Fruit fly (Drosophila melanogaster) whole organism, embryonic: Measurements from ENCODE around the gene GCC88.

Source experiments
- Asciz ChIP-seq: fragments of 200-800 bp; sonication (Bioruptor generic); optimal IDR thresholded peaks from 2 replicates; lab custom pipeline; 2017; ENCODE audit warnings: missing biosample characterization, mild to moderate bottlenecking, missing genetic modification characterization, missing genetic modification reagents
- Bgb ChIP-seq: fragments of 200-800 bp; sonication (Bioruptor generic); IDR thresholded peaks from 2 replicates; pipeline ENCODE4 v1.3.6; 2022; ENCODE audit warnings: missing biosample characterization, missing genetic modification characterization; ENCODE audit not compliant: partially characterized antibody
- CG10565 ChIP-seq: fragments of 200-800 bp; sonication (Bioruptor generic); optimal IDR thresholded peaks from 3 replicates; lab custom pipeline; 2016; ENCODE audit warnings: missing biosample characterization, mild to moderate bottlenecking, missing genetic modification characterization
- CG10979 ChIP-seq: fragments of 200-800 bp; sonication (Bioruptor generic); optimal IDR thresholded peaks from 2 replicates; lab custom pipeline; 2018; ENCODE audit warnings: missing biosample characterization, mild to moderate bottlenecking, missing genetic modification characterization, moderate library complexity
- CG1233 ChIP-seq: fragments of 200-800 bp; sonication (Bioruptor generic); optimal IDR thresholded peaks from 4 replicates; lab custom pipeline; 2018; ENCODE audit warnings: missing biosample characterization, mild to moderate bottlenecking, missing genetic modification characterization
- CG14441 ChIP-seq: fragments of 200-800 bp; sonication (Bioruptor generic); IDR thresholded peaks from 2 replicates; pipeline ENCODE4 v1.3.6; 2022; ENCODE audit warnings: missing biosample characterization, missing genetic modification characterization
- CG1529 ChIP-seq: fragments of 200-800 bp; sonication (Bioruptor generic); optimal IDR thresholded peaks from 3 replicates; lab custom pipeline; 2018; ENCODE audit warnings: missing biosample characterization, missing genetic modification characterization
- CG17912 ChIP-seq: fragments of 200-800 bp; sonication (Bioruptor generic); optimal IDR thresholded peaks from 2 replicates; lab custom pipeline; 2018; ENCODE audit warnings: missing biosample characterization, mild to moderate bottlenecking, missing genetic modification characterization
- CG18011 ChIP-seq: fragments of 200-800 bp; sonication (Bioruptor generic); optimal IDR thresholded peaks from 2 replicates; lab custom pipeline; 2017; ENCODE audit warnings: missing biosample characterization, missing genetic modification characterization, mild to moderate bottlenecking, moderate library complexity, missing genotype
- CG2202 ChIP-seq: fragments of 200-800 bp; sonication (Bioruptor generic); optimal IDR thresholded peaks from 2 replicates; lab custom pipeline; 2018; ENCODE audit warnings: missing biosample characterization, mild to moderate bottlenecking, missing genetic modification characterization
- CG2712 ChIP-seq: fragments of 200-800 bp; optimal IDR thresholded peaks from 3 replicates; lab custom pipeline; 2019; ENCODE audit warnings: missing biosample characterization, mild to moderate bottlenecking, missing genetic modification characterization, moderate library complexity
- CG4360 ChIP-seq: fragments of 200-800 bp; sonication (Bioruptor generic); IDR thresholded peaks from 2 replicates; pipeline ENCODE4 v1.3.6; 2022; ENCODE audit warnings: missing biosample characterization, missing genetic modification characterization
- CG4617 ChIP-seq: fragments of 200-800 bp; sonication (Bioruptor generic); optimal IDR thresholded peaks from 3 replicates; lab custom pipeline; 2016; ENCODE audit warnings: missing biosample characterization, missing genetic modification characterization, borderline replicate concordance
- CG6791 ChIP-seq: fragments of 200-800 bp; sonication (Bioruptor generic); IDR thresholded peaks from 3 replicates; pipeline ENCODE4 v1.3.6; 2022; ENCODE audit warnings: missing biosample characterization, missing genetic modification characterization; ENCODE audit not compliant: partially characterized antibody
- CG7372 ChIP-seq: fragments of 200-800 bp; sonication (Bioruptor generic); IDR thresholded peaks from 2 replicates; pipeline ENCODE4 v1.3.6; 2022; ENCODE audit warnings: missing biosample characterization, missing genetic modification characterization
- CG7556 ChIP-seq: fragments of 200-800 bp; sonication (Bioruptor generic); optimal IDR thresholded peaks from 2 replicates; lab custom pipeline; 2017; ENCODE audit warnings: missing biosample characterization, mild to moderate bottlenecking, missing genetic modification characterization
- CG7839 ChIP-seq: fragments of 200-800 bp; sonication (Bioruptor generic); optimal IDR thresholded peaks from 3 replicates; lab custom pipeline; 2018; ENCODE audit warnings: missing biosample characterization, mild to moderate bottlenecking, missing genetic modification characterization, moderate library complexity
- CG8290 ChIP-seq, 3 experiments: fragments of 200-800 bp; sonication (Bioruptor generic); optimal IDR thresholded peaks; 2 replicates each; lab custom pipeline; 2016 to 2019; ENCODE audit warnings: missing biosample characterization in 3 of 3, missing genetic modification characterization in 3 of 3, mild to moderate bottlenecking in 2 of 3, moderate library complexity in 1 of 3
- CG9609 ChIP-seq: fragments of 200-800 bp; sonication (Bioruptor generic); optimal IDR thresholded peaks from 3 replicates; lab custom pipeline; 2016; ENCODE audit warnings: missing biosample characterization, missing genetic modification characterization
- CTCF ChIP-seq: fragments of 200-800 bp; sonication (Bioruptor generic); optimal IDR thresholded peaks from 2 replicates; lab custom pipeline; 2017; ENCODE audit warnings: missing biosample characterization, mild to moderate bottlenecking, missing genetic modification characterization, moderate library complexity
- D19A ChIP-seq: fragments of 200-800 bp; optimal IDR thresholded peaks from 3 replicates; lab custom pipeline; 2019; ENCODE audit warnings: missing biosample characterization, mild to moderate bottlenecking, missing genetic modification characterization, moderate library complexity
- Dip3 ChIP-seq: fragments of 200-800 bp; sonication (Bioruptor generic); optimal IDR thresholded peaks from 3 replicates; lab custom pipeline; 2016; ENCODE audit warnings: missing biosample characterization, missing genetic modification characterization
- Doc2 ChIP-seq: fragments of 200-800 bp; sonication (Bioruptor generic); IDR thresholded peaks from 2 replicates; pipeline ENCODE4 v1.3.6; 2022; ENCODE audit warnings: missing biosample characterization, missing genetic modification characterization
- Eip74EF ChIP-seq, 2 experiments: fragments of 200-800 bp in 1 of 2; fragments of >200 bp in 1 of 2; sonication (Bioruptor generic) in 1 of 2; optimal IDR thresholded peaks; 2 replicates each; lab custom pipeline; 2017 to 2019; ENCODE audit warnings: missing biosample characterization in 2 of 2, missing genetic modification characterization in 2 of 2, mild to moderate bottlenecking in 1 of 2, moderate library complexity in 1 of 2
- Elba2 ChIP-seq: fragments of 200-800 bp; sonication (Bioruptor generic); optimal IDR thresholded peaks from 3 replicates; lab custom pipeline; 2016; ENCODE audit warnings: missing biosample characterization, missing genetic modification characterization
- Fer2 ChIP-seq: fragments of 200-800 bp; sonication (Bioruptor generic); optimal IDR thresholded peaks from 2 replicates; lab custom pipeline; 2018; ENCODE audit warnings: missing biosample characterization, mild to moderate bottlenecking, missing genetic modification characterization, moderate library complexity
- Gug ChIP-seq: fragments of 200-800 bp; sonication (Bioruptor generic); IDR thresholded peaks from 4 replicates; pipeline ENCODE4 v1.3.6; 2022; ENCODE audit warnings: missing biosample characterization, missing genetic modification characterization
- Hey ChIP-seq: fragments of 200-800 bp; sonication (Bioruptor generic); optimal IDR thresholded peaks from 3 replicates; lab custom pipeline; 2018; ENCODE audit warnings: missing biosample characterization, mild to moderate bottlenecking, missing genetic modification characterization
- HmgZ ChIP-seq: fragments of 200-800 bp; sonication (Bioruptor generic); optimal IDR thresholded peaks from 2 replicates; lab custom pipeline; 2018; ENCODE audit warnings: missing biosample characterization, mild to moderate bottlenecking, missing genetic modification characterization
- Kr ChIP-seq: fragments of 200-800 bp; sonication (Bioruptor generic); optimal IDR thresholded peaks from 2 replicates; lab custom pipeline; 2017; ENCODE audit warnings: missing biosample characterization, mild to moderate bottlenecking, missing genetic modification characterization
- MBD-R2 ChIP-seq: fragments of 200-800 bp; sonication (Bioruptor generic); IDR thresholded peaks from 2 replicates; pipeline ENCODE4 v1.3.6; 2022; ENCODE audit warnings: missing biosample characterization, missing genetic modification characterization
- Med ChIP-seq: fragments of 200-800 bp; sonication (Bioruptor generic); peaks from one replicate; lab custom pipeline; 2016; ENCODE audit warnings: missing biosample characterization, missing genetic modification characterization, mild to moderate bottlenecking, inconsistent platforms, moderate library complexity
- Optix ChIP-seq: fragments of 200-800 bp; sonication (Bioruptor generic); IDR thresholded peaks from 3 replicates; pipeline ENCODE4 v1.3.6; 2022; ENCODE audit warnings: missing biosample characterization, missing genetic modification characterization
- Vsx1 ChIP-seq: fragments of 200-800 bp; sonication (Bioruptor generic); optimal IDR thresholded peaks from 2 replicates; lab custom pipeline; 2017; ENCODE audit warnings: missing biosample characterization, mild to moderate bottlenecking, missing genetic modification characterization, missing genetic modification reagents
- amos ChIP-seq: fragments of 200-800 bp; sonication (Bioruptor generic); IDR thresholded peaks from 2 replicates; pipeline ENCODE4 v1.3.6; 2022; ENCODE audit warnings: missing biosample characterization, missing genetic modification characterization; ENCODE audit not compliant: partially characterized antibody
- aop ChIP-seq: fragments of 200-800 bp; sonication (Bioruptor generic); IDR thresholded peaks from 2 replicates; pipeline ENCODE4 v1.3.6; 2022; ENCODE audit warnings: missing biosample characterization, missing genetic modification characterization
- bbx ChIP-seq: fragments of 200-800 bp; sonication (Bioruptor generic); IDR thresholded peaks from 2 replicates; pipeline ENCODE4 v1.3.6; 2022; ENCODE audit warnings: missing biosample characterization, missing genetic modification characterization; ENCODE audit not compliant: partially characterized antibody
- ci ChIP-seq: fragments of 200-800 bp; sonication (Bioruptor generic); IDR thresholded peaks from 3 replicates; pipeline ENCODE4 v1.3.6; 2022; ENCODE audit warnings: missing biosample characterization, missing genetic modification characterization
- crc ChIP-seq: fragments of 200-800 bp; sonication (Bioruptor generic); optimal IDR thresholded peaks from 2 replicates; lab custom pipeline; 2016; ENCODE audit warnings: missing biosample characterization, missing genetic modification characterization
- dimm ChIP-seq: fragments of 200-800 bp; sonication (Bioruptor generic); IDR thresholded peaks from 2 replicates; pipeline ENCODE4 v1.3.6; 2022; ENCODE audit warnings: missing biosample characterization, missing genetic modification characterization
- ems ChIP-seq: fragments of 200-800 bp; sonication (Bioruptor generic); optimal IDR thresholded peaks from 3 replicates; lab custom pipeline; 2016; ENCODE audit warnings: missing biosample characterization, missing genetic modification characterization
- fd102C ChIP-seq: fragments of 200-800 bp; sonication (Bioruptor generic); optimal IDR thresholded peaks from 2 replicates; lab custom pipeline; 2018; ENCODE audit warnings: missing biosample characterization, mild to moderate bottlenecking, missing genetic modification characterization, moderate library complexity
- insv ChIP-seq, 2 experiments: fragments of 200-800 bp; sonication (Bioruptor generic); optimal IDR thresholded peaks; 3 replicates each; lab custom pipeline; 2016 to 2018; ENCODE audit warnings: missing biosample characterization in 2 of 2, missing genetic modification characterization in 2 of 2
- inv ChIP-seq: fragments of 200-800 bp; sonication (Bioruptor generic); IDR thresholded peaks from 2 replicates; pipeline ENCODE4 v1.3.6; 2022; ENCODE audit warnings: missing biosample characterization, missing genetic modification characterization; ENCODE audit not compliant: partially characterized antibody
- slbo ChIP-seq: fragments of 200-800 bp; sonication (Bioruptor generic); IDR thresholded peaks from 2 replicates; pipeline ENCODE4 v1.3.6; 2022; ENCODE audit warnings: missing biosample characterization, missing genetic modification characterization
- sna ChIP-seq: fragments of 200-800 bp; sonication (Bioruptor generic); IDR thresholded peaks from 2 replicates; pipeline ENCODE4 v1.3.6; 2022; ENCODE audit warnings: missing biosample characterization, missing genetic modification characterization; ENCODE audit not compliant: partially characterized antibody
- ssp ChIP-seq: fragments of 200-800 bp; sonication (Bioruptor generic); IDR thresholded peaks from 2 replicates; pipeline ENCODE4 v1.3.6; 2022; ENCODE audit warnings: missing biosample characterization, missing genetic modification characterization
- trem ChIP-seq: fragments of 200-800 bp; optimal IDR thresholded peaks from 3 replicates; lab custom pipeline; 2019; ENCODE audit warnings: missing biosample characterization, mild to moderate bottlenecking, missing genetic modification characterization, moderate library complexity
- unpg ChIP-seq: fragments of 200-800 bp; sonication (Bioruptor generic); optimal IDR thresholded peaks from 3 replicates; lab custom pipeline; 2018; ENCODE audit warnings: missing biosample characterization, mild to moderate bottlenecking, missing genetic modification characterization, moderate library complexity
- usp ChIP-seq: fragments of >200 bp; optimal IDR thresholded peaks from 2 replicates; lab custom pipeline; 2017; ENCODE audit warnings: missing biosample characterization, missing genetic modification characterization

The GCC88 gene

dm6 chr3R:11208766-11209331 is 21.6 kb downstream of the GCC88 start:
- TF ChIP-seq Kr (no peak), D19A (no peak), CG4360 (GFP tag; lab: Robert Waterston, UW) (no peak), dimm (no peak), insv (GFP tag; optimal IDR thresholded peaks at IDR 0.05; lab: Kevin White, UChicago) (no peak), CG6791 (GFP tag; lab: Robert Waterston, UW) (no peak), inv (GFP tag; lab: Robert Waterston, UW) (no peak; the same call in 1 of the 2 replicates), fd102C (no peak), Dip3 (GFP tag; lab: Kevin White, UChicago) (no peak), crc (no peak), CG9609 (GFP tag; lab: Kevin White, UChicago) (no peak), CG7556 (GFP tag; lab: Kevin White, UChicago) (no peak), Eip74EF (GFP tag; optimal IDR thresholded peaks at IDR 0.05; lab: Kevin White, UChicago) (peak in 1 of 2 experiments; percentile 61), CG7372 (GFP tag; lab: Robert Waterston, UW) (peak; percentile 95), MBD-R2 (GFP tag; lab: Robert Waterston, UW) (no peak), bbx (GFP tag; lab: Robert Waterston, UW) (no peak), Bgb (peak; percentile 34; the same call in 1 of the 2 replicates), ems (no peak), amos (peak; percentile 2; the same call in 1 of the 2 replicates), sna (GFP tag; lab: Robert Waterston, UW) (no peak), Asciz (GFP tag; lab: Kevin White, UChicago) (no peak), usp (no peak), Med (GFP tag; lab: Kevin White, UChicago) (peak; percentile 94), CG1233 (GFP tag; lab: Kevin White, UChicago) (no peak), CTCF (peak; percentile 53), ssp (GFP tag; lab: Robert Waterston, UW) (no peak), aop (GFP tag; lab: Robert Waterston, UW) (no peak), Vsx1 (GFP tag; lab: Kevin White, UChicago) (no peak), unpg (no peak), CG2712 (tag; lab: Kevin White, UChicago) (no peak), CG1529 (GFP tag; lab: Kevin White, UChicago) (no peak), CG18011 (no peak), CG8290 (GFP tag; optimal IDR thresholded peaks at IDR 0.05; lab: Kevin White, UChicago) (no peak), CG8290 (tag; optimal IDR thresholded peaks at IDR 0.05; lab: Kevin White, UChicago) (peak in 1 of 2 experiments; percentile 8), slbo (GFP tag; lab: Robert Waterston, UW) (no peak), Doc2 (no peak), Hey (tag; lab: Kevin White, UChicago) (no peak), CG2202 (tag; lab: Kevin White, UChicago) (no peak), CG10565 (GFP tag; lab: Kevin White, UChicago) (no peak), Elba2 (GFP tag; lab: Kevin White, UChicago) (no peak), HmgZ (tag; lab: Kevin White, UChicago) (peak; percentile 39), Gug (GFP tag; lab: Robert Waterston, UW) (no peak), CG14441 (GFP tag; lab: Robert Waterston, UW) (no peak), CG10979 (peak; percentile 83), Fer2 (tag; lab: Kevin White, UChicago) (no peak), CG17912 (GFP tag; lab: Kevin White, UChicago) (no peak), Optix (GFP tag; lab: Robert Waterston, UW) (no peak), trem (tag; lab: Kevin White, UChicago) (no peak), CG4617 (GFP tag; lab: Kevin White, UChicago) (no peak), CG7839 (tag; lab: Kevin White, UChicago) (peak; percentile 11), ci (0 out of 3 replicates have a peak, but pooled peaks have one; percentile 28)
